Worm (Caenorhabditis elegans) whole organism, midembryonic: ENCODE results near the gene lin-32.

Source experiments
- klf-2 ChIP-seq: fragments of 200-800 bp; sonication (Bioruptor generic); conservative IDR thresholded peaks from 2 replicates; pipeline ENCODE4 v1.3.6; 2022; ENCODE audit warnings: missing genetic modification reagents, missing genetic modification characterization, missing compliant biosample characterization
- tab-1 ChIP-seq: fragments of 200-800 bp; sonication (Bioruptor generic); IDR thresholded peaks from 2 replicates; pipeline ENCODE4 v1.3.6; 2022; ENCODE audit warnings: missing genetic modification characterization, missing compliant biosample characterization

DNA sequence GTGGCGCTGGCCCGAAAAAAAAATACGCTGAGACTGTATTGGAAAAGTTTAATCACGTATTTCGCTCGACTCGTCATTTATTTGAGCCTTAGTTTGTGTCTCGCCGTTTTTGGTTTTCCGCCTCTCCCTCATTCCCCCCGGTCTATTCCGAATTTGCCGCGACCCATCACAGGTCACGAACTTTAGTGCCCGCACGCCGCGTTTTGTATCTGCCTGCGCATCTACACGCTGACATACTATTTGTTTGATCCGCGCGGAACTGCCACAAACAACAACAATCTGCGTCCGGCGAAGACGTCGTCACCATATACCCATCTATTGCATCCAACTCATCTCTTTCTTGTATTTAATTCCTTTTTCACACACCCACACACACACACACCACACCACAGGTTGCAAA, 19.8 kb downstream of the lin-32 start:
- TF ChIP-seq tab-1 (GFP tag; lab: Robert Waterston, UW) = no peak
- no peak for TF ChIP-seq klf-2
